Worm (Caenorhabditis elegans) whole organism, L4 larva: Measurements from ENCODE around the gene EEED8.3.
A peak's percentile ranks its signal among the peaks of the same experiment; 100 is the strongest.

Experiments
- F44E2.7 ChIP-seq: fragments of 200-800 bp; sonication (Bioruptor generic); IDR thresholded peaks from 2 replicates; pipeline ENCODE4 v2.1.2; 2022; ENCODE audit warnings: missing genetic modification characterization, missing compliant biosample characterization
- aha-1 ChIP-seq: fragments of 150-350 bp; peaks from one replicate; lab custom pipeline; 2014; ENCODE audit warnings: missing biosample characterization, missing genetic modification characterization
- arid-1 ChIP-seq: fragments of 200-800 bp; sonication (Bioruptor generic); conservative IDR thresholded peaks from 2 replicates; pipeline ENCODE4 v1.3.6; 2022; ENCODE audit warnings: missing genetic modification reagents, missing genetic modification characterization, missing compliant biosample characterization
- ceh-20 ChIP-seq: fragments of 200-800 bp; sonication (Bioruptor generic); IDR thresholded peaks from 2 replicates; pipeline ENCODE4 v1.3.6; 2022; ENCODE audit warnings: missing genetic modification reagents, missing genetic modification characterization, missing compliant biosample characterization
- ceh-28 ChIP-seq: fragments of 150-350 bp; optimal IDR thresholded peaks from 2 replicates; lab custom pipeline; 2014; ENCODE audit warnings: missing biosample characterization, missing genetic modification reagents, missing genetic modification characterization
- ceh-44 ChIP-seq: fragments of 200-800 bp; sonication (Bioruptor generic); IDR thresholded peaks from 2 replicates; pipeline ENCODE4 v1.3.6; 2022; ENCODE audit warnings: missing genetic modification reagents, missing genetic modification characterization, missing compliant biosample characterization
- daf-12 ChIP-seq: fragments of 150-350 bp; optimal IDR thresholded peaks from 2 replicates; lab custom pipeline; 2014; ENCODE audit warnings: missing biosample characterization, missing genetic modification reagents, missing genetic modification characterization
- daf-16 ChIP-seq, 3 experiments: sonication (generic microtip); optimal IDR thresholded peaks; 2 replicates each; lab custom pipeline; 2016 to 2017; ENCODE audit warnings: missing genetic modification characterization in 3 of 3, missing genetic modification reagents in 3 of 3, mild to moderate bottlenecking in 2 of 3, missing compliant biosample characterization in 2 of 3, missing biosample characterization in 1 of 3, moderate library complexity in 1 of 3
- daf-19 ChIP-seq: fragments of 200-800 bp; sonication (Bioruptor generic); conservative IDR thresholded peaks from 2 replicates; pipeline ENCODE4 v1.3.6; 2022; ENCODE audit warnings: missing genetic modification characterization, missing compliant biosample characterization
- daf-8 ChIP-seq: fragments of 200-800 bp; sonication (Bioruptor generic); IDR thresholded peaks from 2 replicates; pipeline ENCODE4 v1.3.6; 2022; ENCODE audit warnings: missing genetic modification characterization, missing compliant biosample characterization
- duxl-1 ChIP-seq: sonication (generic microtip); optimal IDR thresholded peaks from 2 replicates; lab custom pipeline; 2016; ENCODE audit warnings: mild to moderate bottlenecking, missing genetic modification characterization, moderate library complexity, missing compliant biosample characterization; ENCODE audit not compliant: poor library complexity
- dve-1 ChIP-seq: sonication (generic microtip); optimal IDR thresholded peaks from 2 replicates; lab custom pipeline; 2017; ENCODE audit warnings: antibody characterized with exemption, mild to moderate bottlenecking, missing genetic modification characterization, missing compliant biosample characterization; ENCODE audit not compliant: insufficient read depth
- hlh-11 ChIP-seq: fragments of 200-800 bp; sonication (Bioruptor generic); optimal IDR thresholded peaks from 2 replicates; lab custom pipeline; 2018; ENCODE audit warnings: mild to moderate bottlenecking, missing genetic modification characterization, missing compliant biosample characterization
- hlh-30 ChIP-seq: sonication (generic microtip); optimal IDR thresholded peaks from 2 replicates; lab custom pipeline; 2017; ENCODE audit warnings: antibody characterized with exemption, mild to moderate bottlenecking, missing genetic modification characterization, missing compliant biosample characterization; ENCODE audit not compliant: insufficient read depth
- hmg-1.1 ChIP-seq: fragments of 200-800 bp; sonication (Bioruptor generic); IDR thresholded peaks from 2 replicates; pipeline ENCODE4 v1.3.6; 2022; ENCODE audit warnings: missing genetic modification reagents, missing genetic modification characterization, missing compliant biosample characterization
- lin-1 ChIP-seq: fragments of 200-800 bp; sonication (Bioruptor generic); IDR thresholded peaks from 2 replicates; pipeline ENCODE4 v1.3.6; 2022; ENCODE audit warnings: missing genetic modification reagents, missing genetic modification characterization, missing compliant biosample characterization
- lin-13 ChIP-seq: fragments of 150-350 bp; optimal IDR thresholded peaks from 2 replicates; lab custom pipeline; 2014; ENCODE audit warnings: missing biosample characterization, missing genetic modification reagents, missing genetic modification characterization
- lin-38 ChIP-seq: fragments of 200-800 bp; sonication (Bioruptor generic); IDR thresholded peaks from 2 replicates; pipeline ENCODE4 v1.3.6; 2022; ENCODE audit warnings: missing genetic modification reagents, missing genetic modification characterization, missing compliant biosample characterization
- lsy-2 ChIP-seq, 2 experiments: fragments of 150-350 bp in 1 of 2; sonication (generic microtip) in 1 of 2; optimal IDR thresholded peaks; 2 replicates each; lab custom pipeline; 2014 to 2017; ENCODE audit warnings: missing biosample characterization in 2 of 2, missing genetic modification characterization in 2 of 2
- madf-9 ChIP-seq: fragments of 200-800 bp; sonication (Bioruptor generic); conservative IDR thresholded peaks from 2 replicates; pipeline ENCODE4 v1.3.6; 2022; ENCODE audit warnings: missing genetic modification reagents, missing genetic modification characterization, missing compliant biosample characterization
- mdt-29 ChIP-seq: fragments of 200-800 bp; sonication (Bioruptor generic); IDR thresholded peaks from 2 replicates; pipeline ENCODE4 v1.3.6; 2022; ENCODE audit warnings: missing genetic modification reagents, missing genetic modification characterization, missing compliant biosample characterization
- mep-1 ChIP-seq: fragments of 150-350 bp; sonication (generic microtip); optimal IDR thresholded peaks from 3 replicates; lab custom pipeline; 2014; ENCODE audit warnings: missing biosample characterization, missing genetic modification characterization
- mes-2 ChIP-seq: sonication (generic microtip); optimal IDR thresholded peaks from 2 replicates; lab custom pipeline; 2016; ENCODE audit warnings: missing genotype, mild to moderate bottlenecking, missing genetic modification characterization, missing compliant biosample characterization; ENCODE audit not compliant: poor library complexity, severe bottlenecking
- nhr-11 ChIP-seq: fragments of 150-350 bp; optimal IDR thresholded peaks from 2 replicates; lab custom pipeline; 2014; ENCODE audit warnings: missing biosample characterization, missing genetic modification characterization
- nhr-28 ChIP-seq: fragments of 150-350 bp; optimal IDR thresholded peaks from 2 replicates; lab custom pipeline; 2014; ENCODE audit warnings: missing biosample characterization, missing genetic modification characterization
- nhr-48 ChIP-seq: sonication (generic microtip); optimal IDR thresholded peaks from 2 replicates; lab custom pipeline; 2016; ENCODE audit warnings: mild to moderate bottlenecking, missing genetic modification characterization, missing compliant biosample characterization
- nhr-77 ChIP-seq: fragments of 150-350 bp; optimal IDR thresholded peaks from 2 replicates; lab custom pipeline; 2014; ENCODE audit warnings: missing biosample characterization, missing genetic modification characterization
- pha-4 ChIP-seq, 2 experiments: fragments of 150-350 bp in 1 of 2; fragments of 200-800 bp in 1 of 2; sonication (Bioruptor generic) in 1 of 2; IDR thresholded peaks in 1 of 2; optimal IDR thresholded peaks in 1 of 2; 2 replicates each; pipeline versions ENCODE4 v1.3.6 to Lab custom; 2014 to 2022; ENCODE audit warnings: missing genetic modification characterization in 2 of 2, missing genetic modification reagents in 2 of 2, missing biosample characterization in 1 of 2, missing compliant biosample characterization in 1 of 2
- snpc-4 ChIP-seq: fragments of 150-350 bp; optimal IDR thresholded peaks from 2 replicates; lab custom pipeline; 2014; ENCODE audit warnings: missing biosample characterization, missing genetic modification characterization
- unc-62 ChIP-seq, 3 experiments: fragments of 150-350 bp in 1 of 3; sonication (generic microtip); optimal IDR thresholded peaks in 2 of 3; peaks in 1 of 3; 1 replicate in 1 of 3; 2 replicates in 2 of 3; lab custom pipeline; 2014 to 2017; ENCODE audit warnings: missing biosample characterization in 3 of 3, missing genetic modification characterization in 3 of 3, missing genetic modification reagents in 3 of 3, missing genotype in 1 of 3

The EEED8.3 gene

ce11 chrII:5459534-5459933 lies 45.5 kb downstream of the EEED8.3 start:
- TF ChIP-seq lin-1 (GFP tag; lab: Robert Waterston, UW) (no peak), ceh-44 (GFP tag; lab: Robert Waterston, UW) (no peak), snpc-4 (tag; lab: Kevin White, UChicago) (no peak), nhr-48 (tag; lab: Kevin White, UChicago) (no peak), nhr-28 (tag; lab: Kevin White, UChicago) (peak; percentile 55), lin-38 (GFP tag; lab: Robert Waterston, UW) (no peak), mdt-29 (GFP tag; lab: Robert Waterston, UW) (no peak), unc-62 (GFP tag; optimal IDR thresholded peaks at IDR 0.05 in 1 of 2; lab: Kevin White, UChicago) (no peak), unc-62 (tag; optimal IDR thresholded peaks at IDR 0.05; lab: Kevin White, UChicago) (no peak), mep-1 (tag; lab: Kevin White, UChicago) (no peak), hlh-11 (tag; lab: Kevin White, UChicago) (peak; percentile 33), daf-16 (GFP tag; optimal IDR thresholded peaks at IDR 0.05; lab: Kevin White, UChicago) (no peak), daf-16 (tag; optimal IDR thresholded peaks at IDR 0.05; lab: Kevin White, UChicago) (no peak), duxl-1 (no peak)

ce11 chrII:5460911-5461310 lies 46.8 kb downstream of the EEED8.3 start:
- no peak for TF ChIP-seq F44E2.7
- no peak for TF ChIP-seq daf-12 (tag; lab: Kevin White, UChicago)
- TF ChIP-seq ceh-28 (tag; lab: Kevin White, UChicago): no peak
- peak; percentile 6 for TF ChIP-seq aha-1 (tag; lab: Kevin White, UChicago)
- TF ChIP-seq hmg-1.1 (GFP tag; lab: Robert Waterston, UW): peak; percentile 30; the same call in 1 of the 2 replicates
- no peak for TF ChIP-seq daf-19 (GFP tag; lab: Robert Waterston, UW)
- TF ChIP-seq daf-16 (GFP tag; optimal IDR thresholded peaks at IDR 0.05; lab: Kevin White, UChicago): no peak
- TF ChIP-seq daf-16 (tag; optimal IDR thresholded peaks at IDR 0.05; lab: Kevin White, UChicago): peak; percentile 58
- TF ChIP-seq mep-1 (tag; lab: Kevin White, UChicago): peak; percentile 29
- TF ChIP-seq hlh-30 (tag; lab: Kevin White, UChicago): peak; percentile 14
- TF ChIP-seq hlh-11 (tag; lab: Kevin White, UChicago): peak; percentile 64
- TF ChIP-seq dve-1 (tag; lab: Kevin White, UChicago): peak; percentile 38
- TF ChIP-seq unc-62 (GFP tag; optimal IDR thresholded peaks at IDR 0.05 in 1 of 2; lab: Kevin White, UChicago): peak in 1 of 2 experiments; percentile 75
- no peak for TF ChIP-seq unc-62 (tag; optimal IDR thresholded peaks at IDR 0.05; lab: Kevin White, UChicago)
- TF ChIP-seq pha-4 (GFP tag; IDR thresholded peaks at IDR 0.05; lab: Robert Waterston, UW): no peak
- TF ChIP-seq pha-4 (tag; optimal IDR thresholded peaks at IDR 0.05; lab: Kevin White, UChicago): peak; percentile 20
- TF ChIP-seq nhr-28 (tag; lab: Kevin White, UChicago): peak; percentile 33
- peak; percentile 45 for TF ChIP-seq mes-2 (tag; lab: Kevin White, UChicago)

- no peak for TF ChIP-seq arid-1 (GFP tag; lab: Robert Waterston, UW)
- TF ChIP-seq hlh-30 (tag; lab: Kevin White, UChicago): peak; percentile 10
- TF ChIP-seq nhr-11: peak; percentile 21
- no peak for TF ChIP-seq madf-9 (GFP tag; lab: Robert Waterston, UW)
- 0 out of 2 replicates have a peak, but pooled peaks have one; percentile 32 for TF ChIP-seq hmg-1.1 (GFP tag; lab: Robert Waterston, UW)
- no peak for TF ChIP-seq ceh-20 (GFP tag; lab: Robert Waterston, UW)
- TF ChIP-seq hlh-11 (tag; lab: Kevin White, UChicago): peak; percentile 40
- TF ChIP-seq lsy-2 (tag; optimal IDR thresholded peaks at IDR 0.05; lab: Kevin White, UChicago): peak in 1 of 2 experiments; percentile 10
- peak in 1 of 2 experiments; percentile 56 for TF ChIP-seq unc-62 (GFP tag; optimal IDR thresholded peaks at IDR 0.05 in 1 of 2; lab: Kevin White, UChicago)
- no peak for TF ChIP-seq unc-62 (tag; optimal IDR thresholded peaks at IDR 0.05; lab: Kevin White, UChicago)
- TF ChIP-seq nhr-77 (tag; lab: Kevin White, UChicago): no peak
- peak; percentile 48 for TF ChIP-seq nhr-28 (tag; lab: Kevin White, UChicago)
- no peak for TF ChIP-seq daf-8 (GFP tag; lab: Robert Waterston, UW)
- TF ChIP-seq lin-13 (GFP tag; lab: Kevin White, UChicago): no peak
- peak; percentile 13 for TF ChIP-seq mep-1 (tag; lab: Kevin White, UChicago)
These were observed 49.7 kb downstream of the EEED8.3 start for ce11 chrII:5463692-5464300.
